Worm (Caenorhabditis elegans) whole organism, mixed stage, embryonic: ENCODE measurements around the gene str-134.

ENCODE experiments used
- elt-3 ChIP-seq: fragments of 150-350 bp; optimal IDR thresholded peaks from 2 replicates; lab custom pipeline; 2014; ENCODE audit warnings: missing biosample characterization, missing genetic modification characterization
- lsy-2 ChIP-seq: fragments of 150-350 bp; optimal IDR thresholded peaks from 2 replicates; lab custom pipeline; 2014; ENCODE audit warnings: missing biosample characterization, missing genetic modification characterization
- mab-5 ChIP-seq: fragments of 150-350 bp; optimal IDR thresholded peaks from 2 replicates; lab custom pipeline; 2014; ENCODE audit warnings: missing biosample characterization, missing genetic modification characterization
- nhr-12 ChIP-seq: fragments of 150-350 bp; optimal IDR thresholded peaks from 2 replicates; lab custom pipeline; 2014; ENCODE audit warnings: missing biosample characterization, missing genetic modification characterization
- nhr-237 ChIP-seq: fragments of 150-350 bp; optimal IDR thresholded peaks from 2 replicates; lab custom pipeline; 2014; ENCODE audit warnings: missing biosample characterization, missing genetic modification characterization
- nhr-28 ChIP-seq: fragments of 150-350 bp; optimal IDR thresholded peaks from 2 replicates; lab custom pipeline; 2014; ENCODE audit warnings: missing biosample characterization, missing genetic modification characterization
- pha-4 ChIP-seq: fragments of 150-350 bp; optimal IDR thresholded peaks from 2 replicates; lab custom pipeline; 2018; ENCODE audit warnings: missing biosample characterization, missing genetic modification reagents, missing genetic modification characterization
- sem-2 ChIP-seq: fragments of 200-800 bp; sonication (Bioruptor generic); optimal IDR thresholded peaks from 2 replicates; lab custom pipeline; 2018; ENCODE audit warnings: mild to moderate bottlenecking, missing genetic modification characterization, missing compliant biosample characterization
- snpc-4 ChIP-seq: fragments of 150-350 bp; optimal IDR thresholded peaks from 2 replicates; lab custom pipeline; 2014; ENCODE audit warnings: missing biosample characterization, missing genetic modification characterization

- no peak for TF ChIP-seq mab-5 (tag; lab: Kevin White, UChicago)
- TF ChIP-seq elt-3 (tag; lab: Kevin White, UChicago) = no peak
- TF ChIP-seq nhr-28 (tag; lab: Kevin White, UChicago) = no peak
- TF ChIP-seq pha-4 (tag; lab: Kevin White, UChicago) = no peak
- TF ChIP-seq sem-2 (GFP tag; lab: Kevin White, UChicago) = no peak
- TF ChIP-seq nhr-237 = no peak
- no peak for TF ChIP-seq nhr-12 (tag; lab: Kevin White, UChicago)
- TF ChIP-seq lsy-2 = no peak
- TF ChIP-seq snpc-4 (tag; lab: Kevin White, UChicago) = no peak
Measured at ce11 chrV:726573-727483, 16.6 kb upstream of the str-134 start.
